Worm (Caenorhabditis elegans): Measurements from ENCODE around the gene tnc-2.

ce11 chrII:10507906-10508305 lies 41.3 kb downstream of the tnc-2 start:
- no peak for TF ChIP-seq ama-1 (optimal IDR thresholded peaks at IDR 0.05)
- no peak for TF ChIP-seq tra-4 (tag; optimal IDR thresholded peaks at IDR 0.05)
- TF ChIP-seq flt-1 (GFP tag; IDR thresholded peaks at IDR 0.05): no peak
- no peak for TF ChIP-seq tbx-11 (GFP tag; IDR thresholded peaks at IDR 0.05)
- TF ChIP-seq tbx-37 (GFP tag; conservative IDR thresholded peaks at IDR 0.05): no peak
- TF ChIP-seq pes-1 (GFP tag; IDR thresholded peaks at IDR 0.05): no peak
- TF ChIP-seq sea-1 (GFP tag; conservative IDR thresholded peaks at IDR 0.05): no peak

Measured in whole organism, early embryonic.